Fruit fly (Drosophila melanogaster) whole organism, embryonic: ENCODE results near the gene CG33093.

Experiments used
- CG10147 ChIP-seq: fragments of 200-800 bp; sonication (Bioruptor generic); optimal IDR thresholded peaks from 2 replicates; lab custom pipeline; 2019; ENCODE audit warnings: missing biosample characterization, mild to moderate bottlenecking, missing genetic modification characterization, moderate library complexity
- CG10366 ChIP-seq: fragments of 200-800 bp; sonication (Bioruptor generic); IDR thresholded peaks from 2 replicates; pipeline ENCODE4 v1.3.6; 2022; ENCODE audit warnings: missing biosample characterization, missing genetic modification characterization
- CG10959 ChIP-seq: fragments of 200-800 bp; sonication (Bioruptor generic); IDR thresholded peaks from 2 replicates; pipeline ENCODE4 v1.3.6; 2022; ENCODE audit warnings: missing biosample characterization, missing genetic modification characterization
- CG13123 ChIP-seq: fragments of 200-800 bp; sonication (Bioruptor generic); optimal IDR thresholded peaks from 2 replicates; lab custom pipeline; 2016; ENCODE audit warnings: missing biosample characterization, missing genetic modification characterization
- CG13894 ChIP-seq: fragments of 200-800 bp; sonication (Bioruptor generic); optimal IDR thresholded peaks from 3 replicates; lab custom pipeline; 2018; ENCODE audit warnings: missing biosample characterization, mild to moderate bottlenecking, missing genetic modification characterization, moderate library complexity
- CG14050 ChIP-seq: fragments of 200-800 bp; sonication (Bioruptor generic); IDR thresholded peaks from 3 replicates; pipeline ENCODE4 v1.3.6; 2022; ENCODE audit warnings: missing biosample characterization, missing genetic modification characterization
- CG1603 ChIP-seq: fragments of 200-800 bp; sonication (Bioruptor generic); optimal IDR thresholded peaks from 2 replicates; lab custom pipeline; 2019; ENCODE audit warnings: missing biosample characterization, mild to moderate bottlenecking, missing genetic modification characterization, moderate library complexity
- CG17186 ChIP-seq: fragments of 200-800 bp; sonication (Bioruptor generic); optimal IDR thresholded peaks from 3 replicates; lab custom pipeline; 2017; ENCODE audit warnings: missing biosample characterization, missing genetic modification reagents, missing genetic modification characterization
- CG17385 ChIP-seq: fragments of 200-800 bp; sonication (Bioruptor generic); optimal IDR thresholded peaks from 3 replicates; lab custom pipeline; 2018; ENCODE audit warnings: missing biosample characterization, mild to moderate bottlenecking, missing genetic modification characterization
- CG17612 ChIP-seq: fragments of 200-800 bp; sonication (Bioruptor generic); IDR thresholded peaks from 2 replicates; pipeline ENCODE4 v1.3.6; 2022; ENCODE audit warnings: missing biosample characterization, missing genetic modification characterization
- CG17802 ChIP-seq: fragments of 200-800 bp; sonication (Bioruptor generic); optimal IDR thresholded peaks from 2 replicates; lab custom pipeline; 2018; ENCODE audit warnings: missing biosample characterization, mild to moderate bottlenecking, missing genetic modification characterization, moderate library complexity
- CG18619 ChIP-seq: fragments of 200-800 bp; sonication (Bioruptor generic); optimal IDR thresholded peaks from 3 replicates; lab custom pipeline; 2017; ENCODE audit warnings: missing biosample characterization, mild to moderate bottlenecking, missing genetic modification characterization
- CG31224 ChIP-seq: fragments of 200-800 bp; sonication (Bioruptor generic); IDR thresholded peaks from 2 replicates; pipeline ENCODE4 v1.3.6; 2022; ENCODE audit warnings: missing biosample characterization, missing genetic modification characterization
- CG32532 ChIP-seq: fragments of 200-800 bp; sonication (Bioruptor generic); IDR thresholded peaks from 2 replicates; pipeline ENCODE4 v1.3.6; 2022; ENCODE audit warnings: missing biosample characterization, missing genetic modification characterization
- CG3407 ChIP-seq: fragments of 200-800 bp; sonication (Bioruptor generic); optimal IDR thresholded peaks from 2 replicates; lab custom pipeline; 2018; ENCODE audit warnings: missing biosample characterization, mild to moderate bottlenecking, missing genetic modification characterization
- CG3726 ChIP-seq: fragments of 200-800 bp; sonication (Bioruptor generic); IDR thresholded peaks from 3 replicates; pipeline ENCODE4, ENCODE4 v1.3.6; 2022; ENCODE audit warnings: missing biosample characterization, missing genetic modification characterization
- CG43689 ChIP-seq: fragments of 200-800 bp; sonication (Bioruptor generic); IDR thresholded peaks from 2 replicates; pipeline ENCODE4 v1.3.6; 2022; ENCODE audit warnings: missing biosample characterization, missing genetic modification characterization
- CG4730 ChIP-seq: fragments of 200-800 bp; sonication (Bioruptor generic); IDR thresholded peaks from 2 replicates; pipeline ENCODE4 v1.3.6; 2022; ENCODE audit warnings: missing biosample characterization, missing genetic modification characterization
- CG6254 ChIP-seq: fragments of 200-800 bp; sonication (Bioruptor generic); optimal IDR thresholded peaks from 3 replicates; lab custom pipeline; 2017; ENCODE audit warnings: mild to moderate bottlenecking, missing biosample characterization, missing genetic modification reagents, missing genetic modification characterization
- CG7372 ChIP-seq: fragments of 200-800 bp; sonication (Bioruptor generic); IDR thresholded peaks from 2 replicates; pipeline ENCODE4 v1.3.6; 2022; ENCODE audit warnings: missing biosample characterization, missing genetic modification characterization
- CG7745 ChIP-seq: fragments of 200-800 bp; sonication (Bioruptor generic); optimal IDR thresholded peaks from 2 replicates; lab custom pipeline; 2018; ENCODE audit warnings: missing biosample characterization, mild to moderate bottlenecking, missing genetic modification characterization, moderate library complexity
- CG8290 ChIP-seq, 3 experiments: fragments of 200-800 bp; sonication (Bioruptor generic); optimal IDR thresholded peaks; 2 replicates each; lab custom pipeline; 2016 to 2019; ENCODE audit warnings: missing biosample characterization in 3 of 3, missing genetic modification characterization in 3 of 3, mild to moderate bottlenecking in 2 of 3, moderate library complexity in 1 of 3
- CG8944 ChIP-seq: fragments of 200-800 bp; sonication (Bioruptor generic); optimal IDR thresholded peaks from 3 replicates; lab custom pipeline; 2016; ENCODE audit warnings: missing biosample characterization, missing genetic modification characterization
- CG9437 ChIP-seq: fragments of 200-800 bp; sonication (Bioruptor generic); optimal IDR thresholded peaks from 2 replicates; lab custom pipeline; 2018; ENCODE audit warnings: missing biosample characterization, mild to moderate bottlenecking, missing genetic modification characterization
- CG9727 ChIP-seq: fragments of 200-800 bp; sonication (Bioruptor generic); optimal IDR thresholded peaks from 3 replicates; lab custom pipeline; 2017; ENCODE audit warnings: missing biosample characterization, mild to moderate bottlenecking, missing genetic modification characterization
- CG9932 ChIP-seq: fragments of 200-800 bp; sonication (Bioruptor generic); IDR thresholded peaks from 2 replicates; pipeline ENCODE4 v1.3.6; 2022; ENCODE audit warnings: missing biosample characterization, missing genetic modification characterization
- Ets97D ChIP-seq: fragments of 200-800 bp; sonication (Bioruptor generic); optimal IDR thresholded peaks from 3 replicates; lab custom pipeline; 2016; ENCODE audit warnings: missing biosample characterization, missing genetic modification characterization
- H15 ChIP-seq: fragments of 200-800 bp; sonication (Bioruptor generic); IDR thresholded peaks from 3 replicates; pipeline ENCODE4 v1.3.6; 2022; ENCODE audit warnings: missing biosample characterization, missing genetic modification characterization
- Hmr ChIP-seq: fragments of 200-800 bp; sonication (Bioruptor generic); optimal IDR thresholded peaks from 3 replicates; lab custom pipeline; 2017; ENCODE audit warnings: mild to moderate bottlenecking, missing biosample characterization, missing genetic modification reagents, missing genetic modification characterization
- Hsf ChIP-seq: fragments of 200-800 bp; sonication (Bioruptor generic); optimal IDR thresholded peaks from 3 replicates; lab custom pipeline; 2016; ENCODE audit warnings: missing biosample characterization, missing genetic modification characterization
- Max ChIP-seq: fragments of 200-800 bp; sonication (Bioruptor generic); optimal IDR thresholded peaks from 2 replicates; lab custom pipeline; 2016; ENCODE audit warnings: missing biosample characterization, mild to moderate bottlenecking, missing genetic modification characterization
- PHDP ChIP-seq: fragments of 200-800 bp; sonication (Bioruptor generic); optimal IDR thresholded peaks from 3 replicates; lab custom pipeline; 2018; ENCODE audit warnings: missing biosample characterization, mild to moderate bottlenecking, missing genetic modification characterization, moderate library complexity
- Sry-β ChIP-seq: fragments of 200-800 bp; sonication (Bioruptor generic); optimal IDR thresholded peaks from 2 replicates; lab custom pipeline; 2018; ENCODE audit warnings: missing biosample characterization, mild to moderate bottlenecking, missing genetic modification characterization, moderate library complexity
- az2 ChIP-seq: fragments of 200-800 bp; sonication (Bioruptor generic); optimal IDR thresholded peaks from 3 replicates; lab custom pipeline; 2016; ENCODE audit warnings: missing biosample characterization, missing genetic modification characterization
- bowl ChIP-seq: fragments of 200-800 bp; sonication (Bioruptor generic); IDR thresholded peaks from 2 replicates; pipeline ENCODE4 v1.3.6; 2022; ENCODE audit warnings: missing biosample characterization, missing genetic modification characterization
- br ChIP-seq: fragments of >200 bp; optimal IDR thresholded peaks from 2 replicates; lab custom pipeline; 2017
- btn ChIP-seq: fragments of 200-800 bp; sonication (Bioruptor generic); optimal IDR thresholded peaks from 2 replicates; lab custom pipeline; 2016; ENCODE audit warnings: missing biosample characterization, missing genetic modification characterization
- chm ChIP-seq: fragments of 200-800 bp; sonication (Bioruptor generic); IDR thresholded peaks from 2 replicates; pipeline ENCODE4 v1.3.6; 2022; ENCODE audit warnings: missing biosample characterization, missing genetic modification characterization
- dimm ChIP-seq: fragments of 200-800 bp; sonication (Bioruptor generic); IDR thresholded peaks from 2 replicates; pipeline ENCODE4 v1.3.6; 2022; ENCODE audit warnings: missing biosample characterization, missing genetic modification characterization
- fd64A ChIP-seq: fragments of 200-800 bp; sonication (Bioruptor generic); optimal IDR thresholded peaks from 3 replicates; lab custom pipeline; 2018; ENCODE audit warnings: missing biosample characterization, mild to moderate bottlenecking, missing genetic modification characterization
- fd96Cb ChIP-seq: fragments of 200-800 bp; sonication (Bioruptor generic); optimal IDR thresholded peaks from 2 replicates; lab custom pipeline; 2018; ENCODE audit warnings: missing biosample characterization, mild to moderate bottlenecking, missing genetic modification characterization, moderate library complexity
- jumu ChIP-seq: fragments of 200-800 bp; sonication (Bioruptor generic); optimal IDR thresholded peaks from 3 replicates; lab custom pipeline; 2016; ENCODE audit warnings: missing biosample characterization, missing genetic modification characterization
- mam ChIP-seq: fragments of 200-800 bp; sonication (Bioruptor generic); optimal IDR thresholded peaks from 3 replicates; lab custom pipeline; 2016; ENCODE audit warnings: missing biosample characterization, missing genetic modification characterization
- mirr ChIP-seq: fragments of 200-800 bp; sonication (Bioruptor generic); optimal IDR thresholded peaks from 3 replicates; lab custom pipeline; 2018; ENCODE audit warnings: missing biosample characterization, mild to moderate bottlenecking, missing genetic modification characterization
- nau ChIP-seq: fragments of 200-800 bp; sonication (Bioruptor generic); optimal IDR thresholded peaks from 3 replicates; lab custom pipeline; 2017; ENCODE audit warnings: missing biosample characterization, mild to moderate bottlenecking, missing genetic modification characterization, missing genetic modification reagents
- nerfin-2 ChIP-seq: fragments of 200-800 bp; sonication (Bioruptor generic); IDR thresholded peaks from 2 replicates; pipeline ENCODE4 v1.3.6; 2022; ENCODE audit warnings: missing biosample characterization, missing genetic modification characterization; ENCODE audit not compliant: partially characterized antibody
- phol ChIP-seq: fragments of 200-800 bp; sonication (Bioruptor generic); optimal IDR thresholded peaks from 3 replicates; lab custom pipeline; 2018; ENCODE audit warnings: missing biosample characterization, mild to moderate bottlenecking, missing genetic modification characterization, moderate library complexity
- pzg ChIP-seq: fragments of 200-800 bp; sonication (Bioruptor generic); optimal IDR thresholded peaks from 3 replicates; lab custom pipeline; 2018; ENCODE audit warnings: missing biosample characterization, mild to moderate bottlenecking, missing genetic modification characterization, moderate library complexity
- ranshi ChIP-seq: fragments of 200-800 bp; sonication (Bioruptor generic); IDR thresholded peaks from 2 replicates; pipeline ENCODE4 v1.3.6; 2022; ENCODE audit warnings: missing biosample characterization, missing genetic modification characterization
- slou ChIP-seq: fragments of 200-800 bp; sonication (Bioruptor generic); optimal IDR thresholded peaks from 3 replicates; lab custom pipeline; 2016; ENCODE audit warnings: missing biosample characterization, missing genetic modification characterization
- tx ChIP-seq: fragments of 200-800 bp; sonication (Bioruptor generic); optimal IDR thresholded peaks from 2 replicates; lab custom pipeline; 2016; ENCODE audit warnings: missing biosample characterization, missing genetic modification characterization

Gene CG33093

dm6 chr3R:22526353-22526907 lies 5.3 kb downstream of the CG33093 start (continued):
- TF ChIP-seq nau (GFP tag; lab: Kevin White, UChicago) (no peak), pzg (GFP tag; lab: Kevin White, UChicago) (no peak), CG7745 (no peak), fd96Cb (no peak), CG8290 (GFP tag; optimal IDR thresholded peaks at IDR 0.05; lab: Kevin White, UChicago) (no peak), CG8290 (tag; optimal IDR thresholded peaks at IDR 0.05; lab: Kevin White, UChicago) (peak in 1 of 2 experiments; percentile 42), CG17802 (tag; lab: Kevin White, UChicago) (peak; percentile 5), tx (no peak), slou (GFP tag; lab: Kevin White, UChicago) (peak; percentile 2), CG9437 (GFP tag; lab: Kevin White, UChicago) (peak; percentile 10), CG9932 (GFP tag; lab: Robert Waterston, UW) (no peak), CG13894 (no peak), dimm (no peak), jumu (GFP tag; lab: Kevin White, UChicago) (no peak), CG10959 (GFP tag; lab: Robert Waterston, UW) (no peak), CG17385 (GFP tag; lab: Kevin White, UChicago) (no peak), mam (GFP tag; lab: Kevin White, UChicago) (peak; percentile 41), br (lab: Kevin White, UChicago) (no peak), CG7372 (GFP tag; lab: Robert Waterston, UW) (peak; percentile 7; the same call in 1 of the 2 replicates), CG43689 (GFP tag; lab: Robert Waterston, UW) (no peak), Sry-β (GFP tag; lab: Kevin White, UChicago) (no peak), CG31224 (GFP tag; lab: Robert Waterston, UW) (no peak), mirr (GFP tag; lab: Kevin White, UChicago) (peak; percentile 17), CG13123 (GFP tag; lab: Kevin White, UChicago) (no peak), btn (GFP tag; lab: Kevin White, UChicago) (no peak), chm (GFP tag; lab: Robert Waterston, UW) (peak; percentile 62; the same call in 1 of the 2 replicates), CG8944 (GFP tag; lab: Kevin White, UChicago) (no peak), ranshi (GFP tag; lab: Robert Waterston, UW) (peak; percentile 42; the same call in 1 of the 2 replicates), az2 (GFP tag; lab: Kevin White, UChicago) (peak; percentile 2), fd64A (GFP tag; lab: Kevin White, UChicago) (no peak), nerfin-2 (GFP tag; lab: Robert Waterston, UW) (no peak), CG17612 (peak; percentile 13; the same call in 1 of the 2 replicates), Hsf (peak; percentile 22), CG18619 (GFP tag; lab: Kevin White, UChicago) (no peak), CG9727 (GFP tag; lab: Kevin White, UChicago) (peak; percentile 67), H15 (GFP tag; lab: Robert Waterston, UW) (no peak), bowl (GFP tag; lab: Robert Waterston, UW) (no peak), CG4730 (GFP tag; lab: Robert Waterston, UW) (0 out of 2 replicates have a peak, but pooled peaks have one; percentile 27), CG1603 (tag; lab: Kevin White, UChicago) (peak; percentile 19), CG17186 (GFP tag; lab: Kevin White, UChicago) (no peak), CG10147 (GFP tag; lab: Kevin White, UChicago) (no peak), CG14050 (GFP tag; lab: Robert Waterston, UW) (no peak), Max (GFP tag; lab: Kevin White, UChicago) (peak; percentile 28), Hmr (GFP tag; lab: Kevin White, UChicago) (no peak), CG3407 (no peak), phol (tag; lab: Kevin White, UChicago) (peak; percentile 30), CG10366 (peak; percentile 35; the same call in 1 of the 2 replicates), Ets97D (GFP tag; lab: Kevin White, UChicago) (no peak), CG6254 (GFP tag; lab: Kevin White, UChicago) (no peak), PHDP (tag; lab: Kevin White, UChicago) (no peak), CG3726 (GFP tag; lab: Robert Waterston, UW) (no peak), CG32532 (GFP tag; lab: Robert Waterston, UW) (peak; percentile 40; the same call in 1 of the 2 replicates)
